Worm (Caenorhabditis elegans): ENCODE results near the gene puf-6.
"Not testable (repeated sequence)": the region's sequence is repeated elsewhere in the genome, so short reads cannot be mapped to it uniquely, and the experiment has no call there.

DNA sequence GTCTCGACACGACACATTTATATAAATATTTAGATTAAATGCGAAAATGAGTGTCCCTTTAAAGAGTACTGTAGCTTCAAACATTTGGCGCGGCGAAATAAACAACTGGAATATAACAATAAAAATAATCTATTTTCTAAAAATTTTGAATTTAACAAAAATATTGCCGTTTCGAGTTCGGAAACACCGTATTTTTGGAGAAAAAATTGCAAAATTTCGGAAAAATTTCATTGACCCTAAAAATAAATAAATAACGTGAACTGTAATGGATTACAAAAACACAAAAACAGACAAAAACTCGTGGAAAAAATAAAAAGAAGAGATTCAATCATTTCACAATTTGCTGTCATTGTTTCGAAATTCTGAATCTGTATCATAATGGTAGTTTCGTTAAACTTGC lies 4.4 kb upstream of the puf-6 start, which contains the start of gene F42G4.2:
- TF ChIP-seq pqm-1, lin-39, ztf-11, nhr-76, snpc-4, pha-4, R02D3.7, elt-3, daf-12, unc-39 (tag; optimal IDR thresholded peaks at IDR 0.05): not testable (repeated sequence)
